Fruit fly (Drosophila melanogaster) whole organism, wandering third instar larva: ENCODE data around the gene klu.

ENCODE experiments used
- Abd-B ChIP-seq: fragments of >200 bp; optimal IDR thresholded peaks from 2 replicates; lab custom pipeline; 2017; ENCODE audit warnings: missing biosample characterization, missing genetic modification characterization
- CG32264 ChIP-seq: fragments of 200-800 bp; sonication (Bioruptor generic); optimal IDR thresholded peaks from 2 replicates; lab custom pipeline; 2016; ENCODE audit warnings: missing biosample characterization, missing genetic modification characterization
- CG9705 ChIP-seq: fragments of 200-800 bp; sonication (Bioruptor generic); optimal IDR thresholded peaks from 2 replicates; lab custom pipeline; 2018; ENCODE audit warnings: missing biosample characterization, mild to moderate bottlenecking, missing genetic modification characterization
- Dfd ChIP-seq: fragments of >200 bp; optimal IDR thresholded peaks from 2 replicates; lab custom pipeline; 2017; ENCODE audit warnings: missing biosample characterization, missing genetic modification characterization
- Dif ChIP-seq: fragments of 200-275, 200-300 bp; sonication (Bioruptor generic); optimal IDR thresholded peaks from 2 replicates; lab custom pipeline; 2018; ENCODE audit warnings: missing biosample characterization, missing genetic modification characterization; ENCODE audit not compliant: partially characterized antibody
- HLH106 ChIP-seq: fragments of 200-800 bp; optimal IDR thresholded peaks from 3 replicates; lab custom pipeline; 2019; ENCODE audit warnings: missing biosample characterization, mild to moderate bottlenecking, missing genetic modification characterization, moderate library complexity
- Hr78 ChIP-seq: fragments of >200 bp; optimal IDR thresholded peaks from 2 replicates; lab custom pipeline; 2017; ENCODE audit warnings: missing biosample characterization, missing genetic modification characterization
- Hr83 ChIP-seq: fragments of 200-300 bp; sonication (Bioruptor generic); optimal IDR thresholded peaks from 2 replicates; lab custom pipeline; 2016; ENCODE audit warnings: missing biosample characterization, mild to moderate bottlenecking, missing genetic modification characterization, moderate library complexity; ENCODE audit not compliant: poor library complexity, severe bottlenecking
- Mio ChIP-seq: sonication (Bioruptor generic); optimal IDR thresholded peaks from 2 replicates; lab custom pipeline; 2016; ENCODE audit warnings: missing biosample characterization, missing genetic modification characterization
- Myc ChIP-seq: fragments of >200 bp; optimal IDR thresholded peaks from 2 replicates; lab custom pipeline; 2017
- N ChIP-seq: fragments of >200 bp; optimal IDR thresholded peaks from 2 replicates; lab custom pipeline; 2018; ENCODE audit warnings: missing biosample characterization, missing external identifiers, missing genetic modification characterization
- OdsH ChIP-seq: fragments of 200-800 bp; sonication (Bioruptor generic); optimal IDR thresholded peaks from 2 replicates; lab custom pipeline; 2016; ENCODE audit warnings: missing biosample characterization, mild to moderate bottlenecking, missing genetic modification characterization
- Rel ChIP-seq, 2 experiments: fragments of 200-800 bp; sonication (Bioruptor generic) in 1 of 2; optimal IDR thresholded peaks; 2 replicates in 1 of 2; 3 replicates in 1 of 2; lab custom pipeline; 2016 to 2019; ENCODE audit warnings: mild to moderate bottlenecking in 2 of 2, missing biosample characterization in 2 of 2, missing genetic modification characterization in 2 of 2, moderate library complexity in 1 of 2
- Sp1 ChIP-seq: fragments of 200-800 bp; sonication (Bioruptor generic); optimal IDR thresholded peaks from 3 replicates; lab custom pipeline; 2019; ENCODE audit warnings: missing biosample characterization, mild to moderate bottlenecking, missing genetic modification characterization, moderate library complexity
- br ChIP-seq: fragments of 200-800 bp; sonication (Bioruptor generic); optimal IDR thresholded peaks from 2 replicates; lab custom pipeline; 2016; ENCODE audit warnings: missing biosample characterization, missing genetic modification characterization
- brk ChIP-seq: fragments of 200-800 bp; sonication (Bioruptor generic); optimal IDR thresholded peaks from 2 replicates; lab custom pipeline; 2016; ENCODE audit warnings: missing biosample characterization, mild to moderate bottlenecking, missing genetic modification characterization
- dl ChIP-seq, 2 experiments: fragments of 175-275, 200-275 bp in 1 of 2; fragments of 200-275 bp in 1 of 2; sonication (Bioruptor generic); optimal IDR thresholded peaks; lab custom pipeline; 2018; ENCODE audit warnings: mild to moderate bottlenecking in 2 of 2, missing biosample characterization in 2 of 2, missing genetic modification characterization in 2 of 2, moderate library complexity in 2 of 2; ENCODE audit not compliant: partially characterized antibody in 2 of 2, insufficient read depth in 1 of 2
- dmrt93B ChIP-seq: fragments of 200-800 bp; sonication (Bioruptor generic); optimal IDR thresholded peaks from 2 replicates; lab custom pipeline; 2018; ENCODE audit warnings: missing biosample characterization, mild to moderate bottlenecking, missing genetic modification characterization
- ey ChIP-seq: fragments of 200-800 bp; sonication (Bioruptor generic); optimal IDR thresholded peaks from 2 replicates; lab custom pipeline; 2016; ENCODE audit warnings: missing biosample characterization, missing genetic modification characterization
- fru ChIP-seq: fragments of 200-800 bp; sonication (Bioruptor generic); optimal IDR thresholded peaks from 3 replicates; lab custom pipeline; 2016; ENCODE audit warnings: missing biosample characterization, mild to moderate bottlenecking, missing genetic modification characterization
- h ChIP-seq: fragments of 200-800 bp; sonication (Bioruptor generic); optimal IDR thresholded peaks from 3 replicates; lab custom pipeline; 2016; ENCODE audit warnings: missing biosample characterization, mild to moderate bottlenecking, missing genetic modification characterization
- jim ChIP-seq: fragments of 175-275, 200-325 bp; sonication (Bioruptor generic); optimal IDR thresholded peaks from 2 replicates; lab custom pipeline; 2016; ENCODE audit warnings: missing biosample characterization, mild to moderate bottlenecking, missing genetic modification characterization
- lola ChIP-seq: fragments of >200 bp; optimal IDR thresholded peaks from 2 replicates; lab custom pipeline; 2017; ENCODE audit warnings: missing biosample characterization, missing genetic modification characterization
- pan ChIP-seq: fragments of >200 bp; optimal IDR thresholded peaks from 2 replicates; lab custom pipeline; 2017
- rgr ChIP-seq: fragments of 200-800 bp; sonication (Bioruptor generic); optimal IDR thresholded peaks from 3 replicates; lab custom pipeline; 2016; ENCODE audit warnings: missing biosample characterization, mild to moderate bottlenecking, missing genetic modification characterization
- sage ChIP-seq: fragments of 200-800 bp; sonication (Bioruptor generic); optimal IDR thresholded peaks from 2 replicates; lab custom pipeline; 2016; ENCODE audit warnings: missing biosample characterization, mild to moderate bottlenecking, missing genetic modification characterization
- sv ChIP-seq: fragments of 200-800 bp; sonication (Bioruptor generic); optimal IDR thresholded peaks from 3 replicates; lab custom pipeline; 2016; ENCODE audit warnings: missing biosample characterization, missing genetic modification characterization
- tai ChIP-seq: sonication (Bioruptor generic); optimal IDR thresholded peaks from 2 replicates; lab custom pipeline; 2016; ENCODE audit warnings: missing biosample characterization, missing genetic modification characterization
- usp ChIP-seq: fragments of >200 bp; optimal IDR thresholded peaks from 2 replicates; lab custom pipeline; 2017; ENCODE audit warnings: missing biosample characterization, missing genetic modification characterization
- woc ChIP-seq: sonication (Bioruptor generic); optimal IDR thresholded peaks from 2 replicates; lab custom pipeline; 2016; ENCODE audit warnings: missing biosample characterization, mild to moderate bottlenecking, missing genetic modification characterization

Gene klu

dm6 chr3L:10999558-10999957 is 9.4 kb downstream of the klu start:
- TF ChIP-seq Mio (GFP tag; lab: Kevin White, UChicago) (no peak), dmrt93B (no peak), CG9705 (GFP tag; lab: Kevin White, UChicago) (no peak), Hr78 (GFP tag; lab: Kevin White, UChicago) (no peak), Myc (lab: Kevin White, UChicago) (no peak)
- TF ChIP-seq, all 38 proteins: peak for 0

dm6 chr3L:10997240-10997830 is 11.7 kb downstream of the klu start:
- TF ChIP-seq Rel (GFP tag; optimal IDR thresholded peaks at IDR 0.05; lab: Kevin White, UChicago) (no peak), Rel (tag; optimal IDR thresholded peaks at IDR 0.05; lab: Kevin White, UChicago) (no peak), Hr78 (GFP tag; lab: Kevin White, UChicago) (no peak)

- no peak for TF ChIP-seq Rel (GFP tag; optimal IDR thresholded peaks at IDR 0.05; lab: Kevin White, UChicago)
- TF ChIP-seq Rel (tag; optimal IDR thresholded peaks at IDR 0.05; lab: Kevin White, UChicago): no peak
- TF ChIP-seq lola (GFP tag; lab: Kevin White, UChicago): no peak
- TF ChIP-seq woc: no peak
- no peak for TF ChIP-seq HLH106
- TF ChIP-seq pan (lab: Kevin White, UChicago): no peak
- no peak for TF ChIP-seq jim (GFP tag; lab: Kevin White, UChicago)
- TF ChIP-seq sage (GFP tag; lab: Kevin White, UChicago): no peak
- no peak for TF ChIP-seq fru
- TF ChIP-seq Sp1 (GFP tag; lab: Kevin White, UChicago): no peak
- TF ChIP-seq N (GFP tag; lab: Kevin White, UChicago): no peak
- TF ChIP-seq sv (GFP tag; lab: Kevin White, UChicago): no peak
- TF ChIP-seq Mio (GFP tag; lab: Kevin White, UChicago): no peak
- no peak for TF ChIP-seq h
- TF ChIP-seq Hr83 (GFP tag; lab: Kevin White, UChicago): no peak
- no peak for TF ChIP-seq Dfd (GFP tag; lab: Kevin White, UChicago)
- no peak for TF ChIP-seq br (GFP tag; lab: Kevin White, UChicago)
- TF ChIP-seq CG32264 (GFP tag; lab: Kevin White, UChicago): no peak
- TF ChIP-seq OdsH (GFP tag; lab: Kevin White, UChicago): no peak
- no peak for TF ChIP-seq tai (GFP tag; lab: Kevin White, UChicago)
- no peak for TF ChIP-seq dl (GFP tag; optimal IDR thresholded peaks at IDR 0.05; lab: Kevin White, UChicago; ENCODE audit: insufficient read depth in 1 of 2, partially characterized antibody in 2 of 2)
Measured at dm6 chr3L:10991242-10992021, 17.6 kb downstream of the klu start.

- TF ChIP-seq ey (GFP tag; lab: Kevin White, UChicago): no peak
- no peak for TF ChIP-seq woc
- no peak for TF ChIP-seq sv (GFP tag; lab: Kevin White, UChicago)
- TF ChIP-seq rgr (GFP tag; lab: Kevin White, UChicago): no peak
- no peak for TF ChIP-seq h
Measured at dm6 chr3L:10989873-10990272, 19.1 kb downstream of the klu start.

dm6 chr3L:10989305-10989704 is 19.7 kb downstream of the klu start:
- TF ChIP-seq tai (GFP tag; lab: Kevin White, UChicago) (no peak), br (GFP tag; lab: Kevin White, UChicago) (no peak), Myc (lab: Kevin White, UChicago) (no peak), Abd-B (GFP tag; lab: Kevin White, UChicago) (no peak), pan (lab: Kevin White, UChicago) (no peak), fru (no peak), Mio (GFP tag; lab: Kevin White, UChicago) (no peak), brk (GFP tag; lab: Kevin White, UChicago) (no peak), N (GFP tag; lab: Kevin White, UChicago) (no peak), Hr78 (GFP tag; lab: Kevin White, UChicago) (no peak), jim (GFP tag; lab: Kevin White, UChicago) (no peak), usp (GFP tag; lab: Kevin White, UChicago) (no peak), Dif (GFP tag; lab: Kevin White, UChicago) (no peak)
